4 worm cellular contexts compared by ENCODE assay signal in genomic region chrV:11733460-11733859, ce11.
TF ChIP-seq lines count a peak whose summit lies in the region.

npp-22 (minus strand) TSS chrV:11733472.

TF ChIP-seq in whole organism, L1 larva, 84 proteins besides CTCF, POLR2A, EP300 and RAD21 (continued from another document and continues in another):
- no peak for TF ChIP-seq sup-37 (GFP tag; optimal IDR thresholded peaks at IDR 0.05; lab: Kevin White, UChicago)
- TF ChIP-seq lin-15B (tag; optimal IDR thresholded peaks at IDR 0.05; lab: Kevin White, UChicago) = peak; percentile 77
- no peak for TF ChIP-seq efl-3 (GFP tag; optimal IDR thresholded peaks at IDR 0.05; lab: Kevin White, UChicago)
- TF ChIP-seq nhr-12 (tag; optimal IDR thresholded peaks at IDR 0.05; lab: Kevin White, UChicago) = no peak
- peak; percentile 22 for TF ChIP-seq nhr-77 (tag; optimal IDR thresholded peaks at IDR 0.05; lab: Kevin White, UChicago)
- TF ChIP-seq egl-13 (tag; optimal IDR thresholded peaks at IDR 0.05; lab: Kevin White, UChicago) = no peak
- TF ChIP-seq ceh-82 (tag; optimal IDR thresholded peaks at IDR 0.05; lab: Kevin White, UChicago) = peak; percentile 17 to 54 (median 32)
- TF ChIP-seq nhr-76 (tag; optimal IDR thresholded peaks at IDR 0.05; lab: Kevin White, UChicago) = no peak
- TF ChIP-seq fos-1 (tag; optimal IDR thresholded peaks at IDR 0.05; lab: Kevin White, UChicago) = no peak
- TF ChIP-seq Y116A8C.19 (tag; optimal IDR thresholded peaks at IDR 0.05; lab: Kevin White, UChicago; ENCODE audit: borderline replicate concordance) = no peak
- no peak for TF ChIP-seq hlh-4 (tag; optimal IDR thresholded peaks at IDR 0.05; lab: Kevin White, UChicago)
- no peak for TF ChIP-seq ceh-88 (GFP tag; IDR thresholded peaks at IDR 0.05; lab: Robert Waterston, UW)
- TF ChIP-seq nhr-28 (tag; optimal IDR thresholded peaks at IDR 0.05; lab: Kevin White, UChicago) = no peak
- peak; percentile 73 for TF ChIP-seq skn-1 (tag; optimal IDR thresholded peaks at IDR 0.05; lab: Kevin White, UChicago)
- no peak for TF ChIP-seq hpl-2 (GFP tag; optimal IDR thresholded peaks at IDR 0.05; lab: Kevin White, UChicago)
- no peak for TF ChIP-seq fkh-4 (tag; optimal IDR thresholded peaks at IDR 0.05; lab: Kevin White, UChicago; ENCODE audit: borderline replicate concordance)
- no peak for TF ChIP-seq hlh-17 (GFP tag; optimal IDR thresholded peaks at IDR 0.05; lab: Kevin White, UChicago; ENCODE audit: borderline replicate concordance)
- TF ChIP-seq ztf-11 (tag; optimal IDR thresholded peaks at IDR 0.05; lab: Kevin White, UChicago) = no peak
- no peak for TF ChIP-seq unc-30 (tag; optimal IDR thresholded peaks at IDR 0.05; lab: Kevin White, UChicago)
- TF ChIP-seq dsc-1 (tag; optimal IDR thresholded peaks at IDR 0.05; lab: Kevin White, UChicago) = no peak
- no peak for TF ChIP-seq zag-1 (tag; optimal IDR thresholded peaks at IDR 0.05; lab: Kevin White, UChicago)
- TF ChIP-seq pqm-1 (tag; optimal IDR thresholded peaks at IDR 0.05; lab: Kevin White, UChicago) = no peak
- TF ChIP-seq tbx-2 (tag; optimal IDR thresholded peaks at IDR 0.05; lab: Kevin White, UChicago) = peak; percentile 62
- TF ChIP-seq ces-1 (GFP tag; optimal IDR thresholded peaks at IDR 0.05; lab: Kevin White, UChicago) = no peak
- no peak for TF ChIP-seq vab-15 (tag; optimal IDR thresholded peaks at IDR 0.05; lab: Kevin White, UChicago)
- peak; percentile 36 for TF ChIP-seq snpc-4 (tag; optimal IDR thresholded peaks at IDR 0.05; lab: Kevin White, UChicago)
- peak; percentile 64 for TF ChIP-seq blmp-1 (tag; optimal IDR thresholded peaks at IDR 0.05; lab: Kevin White, UChicago)
- no peak for TF ChIP-seq ets-5 (GFP tag; IDR thresholded peaks at IDR 0.05; lab: Robert Waterston, UW)
- no peak for TF ChIP-seq lir-3 (tag; optimal IDR thresholded peaks at IDR 0.05; lab: Kevin White, UChicago; ENCODE audit: poor library complexity)
- no peak for TF ChIP-seq mef-2 (tag; optimal IDR thresholded peaks at IDR 0.05; lab: Kevin White, UChicago)
- TF ChIP-seq ceh-63 (GFP tag; optimal IDR thresholded peaks at IDR 0.05; lab: Kevin White, UChicago) = no peak
- no peak for TF ChIP-seq alr-1 (tag; optimal IDR thresholded peaks at IDR 0.05; lab: Kevin White, UChicago; ENCODE audit: borderline replicate concordance)
- TF ChIP-seq ceh-90 (tag; optimal IDR thresholded peaks at IDR 0.05; lab: Kevin White, UChicago) = no peak

TF ChIP-seq in whole organism, L2 larva, 48 proteins besides CTCF, POLR2A, EP300 and RAD21 (continued from another document):
- no peak for TF ChIP-seq nhr-11 (tag; optimal IDR thresholded peaks at IDR 0.05; lab: Kevin White, UChicago)
- no peak for TF ChIP-seq elt-3 (tag; optimal IDR thresholded peaks at IDR 0.05; lab: Kevin White, UChicago)
- peak; percentile 39 for TF ChIP-seq nhr-25 (tag; optimal IDR thresholded peaks at IDR 0.05; lab: Kevin White, UChicago)
- peak; percentile 38 for TF ChIP-seq fos-1 (tag; optimal IDR thresholded peaks at IDR 0.05; lab: Kevin White, UChicago)
- no peak for TF ChIP-seq sem-4 (tag; optimal IDR thresholded peaks at IDR 0.05; lab: Kevin White, UChicago)
- peak; percentile 36 for TF ChIP-seq lin-13 (GFP tag; optimal IDR thresholded peaks at IDR 0.05; lab: Kevin White, UChicago)
- no peak for TF ChIP-seq egl-27 (tag; optimal IDR thresholded peaks at IDR 0.05; lab: Kevin White, UChicago)
- no peak for TF ChIP-seq skn-1 (tag; optimal IDR thresholded peaks at IDR 0.05; lab: Kevin White, UChicago)
- no peak for TF ChIP-seq unc-62 (GFP tag; optimal IDR thresholded peaks at IDR 0.05; lab: Kevin White, UChicago)
- peak; percentile 56 for TF ChIP-seq lin-11 (tag; optimal IDR thresholded peaks at IDR 0.05; lab: Kevin White, UChicago)
- TF ChIP-seq F13H6.1 (tag; optimal IDR thresholded peaks at IDR 0.05; lab: Kevin White, UChicago) = peak; percentile 50
- TF ChIP-seq R02D3.7 (tag; optimal IDR thresholded peaks at IDR 0.05; lab: Kevin White, UChicago) = no peak
- no peak for TF ChIP-seq ztf-11 (tag; optimal IDR thresholded peaks at IDR 0.05; lab: Kevin White, UChicago)
- no peak for TF ChIP-seq zag-1 (tag; optimal IDR thresholded peaks at IDR 0.05; lab: Kevin White, UChicago)
- TF ChIP-seq ceh-82 (tag; optimal IDR thresholded peaks at IDR 0.05; lab: Kevin White, UChicago) = no peak
- no peak for TF ChIP-seq ama-1 (optimal IDR thresholded peaks at IDR 0.05; lab: Kevin White, UChicago)
- TF ChIP-seq nhr-129 (tag; optimal IDR thresholded peaks at IDR 0.05; lab: Kevin White, UChicago) = no peak
- no peak for TF ChIP-seq mab-5 (tag; optimal IDR thresholded peaks at IDR 0.05; lab: Kevin White, UChicago)
- TF ChIP-seq ztf-1 (GFP tag; conservative IDR thresholded peaks at IDR 0.05; lab: Robert Waterston, UW) = no peak
- TF ChIP-seq mbf-1 (tag; optimal IDR thresholded peaks at IDR 0.05; lab: Kevin White, UChicago) = no peak
- peak; percentile 60 for TF ChIP-seq sma-9 (GFP tag; optimal IDR thresholded peaks at IDR 0.05; lab: Kevin White, UChicago)
- TF ChIP-seq sma-9 (tag; optimal IDR thresholded peaks at IDR 0.05; lab: Kevin White, UChicago) = no peak
- TF ChIP-seq ZK546.5 (tag; optimal IDR thresholded peaks at IDR 0.05; lab: Kevin White, UChicago) = no peak
- TF ChIP-seq aly-2 (tag; optimal IDR thresholded peaks at IDR 0.05; lab: Kevin White, UChicago) = no peak
- no peak for TF ChIP-seq nhr-6 (tag; optimal IDR thresholded peaks at IDR 0.05; lab: Kevin White, UChicago)
- TF ChIP-seq elt-1 (tag; optimal IDR thresholded peaks at IDR 0.05; lab: Kevin White, UChicago) = no peak
- TF ChIP-seq nhr-23 (tag; optimal IDR thresholded peaks at IDR 0.05; lab: Kevin White, UChicago) = no peak
- TF ChIP-seq Y55F3AM.14 (GFP tag; optimal IDR thresholded peaks at IDR 0.05; lab: Kevin White, UChicago) = no peak
- TF ChIP-seq nhr-77 (tag; optimal IDR thresholded peaks at IDR 0.05; lab: Kevin White, UChicago) = no peak
- TF ChIP-seq snpc-4 (tag; optimal IDR thresholded peaks at IDR 0.05; lab: Kevin White, UChicago) = no peak
- no peak for TF ChIP-seq peb-1 (tag; optimal IDR thresholded peaks at IDR 0.05; lab: Kevin White, UChicago)
- peak; percentile 47 for TF ChIP-seq crh-2 (tag; optimal IDR thresholded peaks at IDR 0.05; lab: Kevin White, UChicago)
- peak; percentile 40 for TF ChIP-seq nhr-21 (tag; optimal IDR thresholded peaks at IDR 0.05; lab: Kevin White, UChicago)

TF ChIP-seq in whole organism, L4 larva, 104 proteins besides CTCF, POLR2A, EP300 and RAD21 (continued from another document):
- TF ChIP-seq jun-1 (tag; optimal IDR thresholded peaks at IDR 0.05; lab: Kevin White, UChicago) = no peak
- peak; percentile 34 for TF ChIP-seq nhr-6 (tag; optimal IDR thresholded peaks at IDR 0.05; lab: Kevin White, UChicago)
- TF ChIP-seq mes-2 (tag; optimal IDR thresholded peaks at IDR 0.05; lab: Kevin White, UChicago; ENCODE audit: poor library complexity, severe bottlenecking) = no peak
TF ChIP-seq in whole organism, L4 larva: peak in this region for 7.

TF ChIP-seq in whole organism, young adult, 124 proteins besides CTCF, POLR2A, EP300 and RAD21 (continued from another document):
- TF ChIP-seq ccch-3 (GFP tag; optimal IDR thresholded peaks at IDR 0.05; lab: Kevin White, UChicago) = no peak
- TF ChIP-seq D2030.7 (GFP tag; IDR thresholded peaks at IDR 0.05; lab: Robert Waterston, UW) = 0 out of 2 replicates have a peak, but pooled peaks have one; percentile 22
- no peak for TF ChIP-seq attf-6 (GFP tag; IDR thresholded peaks at IDR 0.05; lab: Robert Waterston, UW)
- no peak for TF ChIP-seq rec-8 (tag; optimal IDR thresholded peaks at IDR 0.05; lab: Kevin White, UChicago)
- no peak for TF ChIP-seq ekl-4 (GFP tag; IDR thresholded peaks at IDR 0.05; lab: Robert Waterston, UW)
- no peak for TF ChIP-seq B0336.3 (GFP tag; IDR thresholded peaks at IDR 0.05; lab: Robert Waterston, UW)
- 0 out of 2 replicates have a peak, but pooled peaks have one; percentile 47 for TF ChIP-seq madf-3 (GFP tag; IDR thresholded peaks at IDR 0.05; lab: Robert Waterston, UW)
- TF ChIP-seq die-1 (tag; optimal IDR thresholded peaks at IDR 0.05; lab: Kevin White, UChicago) = no peak
- TF ChIP-seq gei-17 (GFP tag; optimal IDR thresholded peaks at IDR 0.05; lab: Kevin White, UChicago) = no peak
- no peak for TF ChIP-seq T26A5.8 (tag; optimal IDR thresholded peaks at IDR 0.05; lab: Kevin White, UChicago)
- no peak for TF ChIP-seq F37B4.10 (GFP tag; IDR thresholded peaks at IDR 0.05; lab: Robert Waterston, UW)
- no peak for TF ChIP-seq let-607 (tag; optimal IDR thresholded peaks at IDR 0.05; lab: Kevin White, UChicago)
- TF ChIP-seq aptf-3 (GFP tag; IDR thresholded peaks at IDR 0.05; lab: Robert Waterston, UW) = no peak
- no peak for TF ChIP-seq sdz-38 (tag; optimal IDR thresholded peaks at IDR 0.05; lab: Kevin White, UChicago)
- TF ChIP-seq K12H6.12 (tag; optimal IDR thresholded peaks at IDR 0.05; lab: Kevin White, UChicago) = no peak
- TF ChIP-seq pha-4 (tag; optimal IDR thresholded peaks at IDR 0.05; lab: Kevin White, UChicago) = no peak
- no peak for TF ChIP-seq nhr-80 (tag; optimal IDR thresholded peaks at IDR 0.05; lab: Kevin White, UChicago)
- no peak for TF ChIP-seq B0035.1 (tag; optimal IDR thresholded peaks at IDR 0.05; lab: Kevin White, UChicago)
- TF ChIP-seq ceh-58 (GFP tag; IDR thresholded peaks at IDR 0.05; lab: Robert Waterston, UW) = no peak
- no peak for TF ChIP-seq tbx-9 (tag; optimal IDR thresholded peaks at IDR 0.05; lab: Kevin White, UChicago; ENCODE audit: borderline replicate concordance)
- TF ChIP-seq lsy-27 (tag; optimal IDR thresholded peaks at IDR 0.05; lab: Kevin White, UChicago; ENCODE audit: borderline replicate concordance, insufficient read depth) = no peak
- no peak for TF ChIP-seq unc-62 (GFP tag; optimal IDR thresholded peaks at IDR 0.05; lab: Kevin White, UChicago)
- no peak for TF ChIP-seq zim-3 (tag; optimal IDR thresholded peaks at IDR 0.05; lab: Kevin White, UChicago)
- no peak for TF ChIP-seq nhr-179 (tag; optimal IDR thresholded peaks at IDR 0.05; lab: Kevin White, UChicago)
- no peak for TF ChIP-seq K11D2.4 (GFP tag; IDR thresholded peaks at IDR 0.05; lab: Robert Waterston, UW)
- TF ChIP-seq F39B2.1 (GFP tag; IDR thresholded peaks at IDR 0.05; lab: Robert Waterston, UW) = no peak
- TF ChIP-seq lag-1 (GFP tag; IDR thresholded peaks at IDR 0.05; lab: Robert Waterston, UW) = no peak
- TF ChIP-seq efl-1 (GFP tag; optimal IDR thresholded peaks at IDR 0.05; lab: Kevin White, UChicago) = peak; percentile 89
- no peak for TF ChIP-seq nhr-27 (tag; optimal IDR thresholded peaks at IDR 0.05; lab: Kevin White, UChicago)
- peak; percentile 85 for TF ChIP-seq dpl-1 (GFP tag; optimal IDR thresholded peaks at IDR 0.05; lab: Kevin White, UChicago)
- peak; percentile 40 for TF ChIP-seq lsl-1 (GFP tag; optimal IDR thresholded peaks at IDR 0.05; lab: Kevin White, UChicago)
- no peak for TF ChIP-seq ztf-6 (GFP tag; IDR thresholded peaks at IDR 0.05; lab: Robert Waterston, UW)
- peak; percentile 89 for TF ChIP-seq mcd-1 (GFP tag; IDR thresholded peaks at IDR 0.05; lab: Robert Waterston, UW)
- no peak for TF ChIP-seq C17E4.6 (GFP tag; IDR thresholded peaks at IDR 0.05; lab: Robert Waterston, UW)
- TF ChIP-seq ceh-100 (GFP tag; IDR thresholded peaks at IDR 0.05; lab: Robert Waterston, UW) = no peak
- no peak for TF ChIP-seq F55B11.4 (tag; optimal IDR thresholded peaks at IDR 0.05; lab: Kevin White, UChicago; ENCODE audit: borderline replicate concordance, insufficient read depth)
